Worm (Caenorhabditis elegans) whole organism, young adult: Measurements from ENCODE around the gene dos-3.

Source experiments
- ceh-40 ChIP-seq: fragments of 200-800 bp; sonication (Bioruptor generic); IDR thresholded peaks from 2 replicates; pipeline ENCODE4 v1.3.6; 2022; ENCODE audit warnings: missing genetic modification characterization, missing compliant biosample characterization
- lin-54 ChIP-seq: fragments of 200-800 bp; sonication (Bioruptor generic); optimal IDR thresholded peaks from 2 replicates; lab custom pipeline; 2018; ENCODE audit warnings: mild to moderate bottlenecking, missing genetic modification characterization, missing compliant biosample characterization

DNA sequence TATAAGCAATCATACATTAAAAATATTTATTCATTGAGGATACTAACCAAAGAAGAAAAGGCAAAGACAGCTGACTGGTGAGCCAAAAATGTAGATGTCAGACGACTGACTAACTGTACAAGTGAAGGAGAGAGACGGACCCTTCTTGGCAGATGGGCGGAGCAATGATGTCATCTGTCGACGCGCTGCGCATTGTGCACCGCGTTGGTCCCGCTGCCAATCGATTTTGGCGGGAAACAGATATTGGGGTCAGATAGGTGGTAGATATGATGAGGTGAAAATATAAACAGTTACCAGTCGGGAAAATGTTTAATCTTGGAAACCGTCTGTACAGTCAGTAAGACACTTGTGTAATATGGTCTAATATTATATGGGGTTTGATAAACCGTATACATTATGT, 30.5 kb upstream of the dos-3 start, which contains the start of gene T24C4.2:
- no peak for TF ChIP-seq lin-54 (GFP tag; lab: Kevin White, UChicago)
- no peak for TF ChIP-seq ceh-40 (GFP tag; lab: Robert Waterston, UW)
